Worm (Caenorhabditis elegans) whole organism, L3 larva: ENCODE measurements around the gene F38B6.4.

Source experiments
- aly-2 ChIP-seq: fragments of 150-350 bp; optimal IDR thresholded peaks from 2 replicates; lab custom pipeline; 2014; ENCODE audit warnings: missing biosample characterization, missing genetic modification characterization
- ama-1 ChIP-seq: fragments of 150-350 bp; optimal IDR thresholded peaks from 2 replicates; lab custom pipeline; 2018
- ceh-82 ChIP-seq: fragments of 150-350 bp; optimal IDR thresholded peaks from 2 replicates; lab custom pipeline; 2014; ENCODE audit warnings: missing biosample characterization, missing genetic modification characterization
- jun-1 ChIP-seq: fragments of 150-350 bp; optimal IDR thresholded peaks from 2 replicates; lab custom pipeline; 2014; ENCODE audit warnings: missing biosample characterization, missing genetic modification reagents, missing genetic modification characterization
- nhr-28 ChIP-seq: fragments of 150-350 bp; optimal IDR thresholded peaks from 2 replicates; lab custom pipeline; 2014; ENCODE audit warnings: missing biosample characterization, missing genetic modification characterization
- nhr-76 ChIP-seq: fragments of 150-350 bp; sonication (generic microtip); optimal IDR thresholded peaks from 5 replicates; lab custom pipeline; 2014; ENCODE audit warnings: missing biosample characterization, missing genetic modification characterization
- pha-4 ChIP-seq: fragments of 150-350 bp; optimal IDR thresholded peaks from 2 replicates; lab custom pipeline; 2014; ENCODE audit warnings: missing biosample characterization, missing genetic modification reagents, missing genetic modification characterization
- snpc-4 ChIP-seq: fragments of 150-350 bp; optimal IDR thresholded peaks from 2 replicates; lab custom pipeline; 2014; ENCODE audit warnings: missing biosample characterization, missing genetic modification characterization

ce11 chrX:6668911-6669310 lies 5.8 kb upstream of the F38B6.4 start, which contains the start of gene nhr-137:
- no peak for TF ChIP-seq jun-1 (tag; lab: Kevin White, UChicago)
- TF ChIP-seq nhr-28 (tag; lab: Kevin White, UChicago): no peak
- no peak for TF ChIP-seq nhr-76 (tag; lab: Kevin White, UChicago)
- no peak for TF ChIP-seq snpc-4 (tag; lab: Kevin White, UChicago)
- no peak for TF ChIP-seq aly-2 (tag; lab: Kevin White, UChicago)
- no peak for TF ChIP-seq ceh-82 (tag; lab: Kevin White, UChicago)
- no peak for TF ChIP-seq pha-4 (tag; lab: Kevin White, UChicago)
- TF ChIP-seq ama-1 (lab: Kevin White, UChicago): no peak
